Worm (Caenorhabditis elegans) whole organism, L3 larva: ENCODE results near the gene idpa-2.
A peak's percentile ranks its signal among the peaks of the same experiment; 100 is the strongest.

ENCODE experiments used
- R02D3.7 ChIP-seq: fragments of 150-350 bp; optimal IDR thresholded peaks from 2 replicates; lab custom pipeline; 2014; ENCODE audit warnings: missing biosample characterization, missing genetic modification characterization
- ZK546.5 ChIP-seq: sonication (generic microtip); optimal IDR thresholded peaks from 2 replicates; lab custom pipeline; 2017; ENCODE audit warnings: missing biosample characterization, missing genetic modification characterization
- aly-2 ChIP-seq: fragments of 150-350 bp; optimal IDR thresholded peaks from 2 replicates; lab custom pipeline; 2014; ENCODE audit warnings: missing biosample characterization, missing genetic modification characterization
- ama-1 ChIP-seq: fragments of 150-350 bp; optimal IDR thresholded peaks from 2 replicates; lab custom pipeline; 2018
- ceh-16 ChIP-seq: sonication (generic microtip); optimal IDR thresholded peaks from 2 replicates; lab custom pipeline; 2017; ENCODE audit warnings: missing biosample characterization, missing genetic modification characterization
- ceh-28 ChIP-seq: fragments of 150-350 bp; optimal IDR thresholded peaks from 2 replicates; lab custom pipeline; 2014; ENCODE audit warnings: missing biosample characterization, missing genetic modification reagents, missing genetic modification characterization
- ceh-82 ChIP-seq: fragments of 150-350 bp; optimal IDR thresholded peaks from 2 replicates; lab custom pipeline; 2014; ENCODE audit warnings: missing biosample characterization, missing genetic modification characterization
- ceh-9 ChIP-seq: sonication (generic microtip); optimal IDR thresholded peaks from 2 replicates; lab custom pipeline; 2018; ENCODE audit warnings: missing biosample characterization, missing genetic modification characterization
- daf-12 ChIP-seq: fragments of 150-350 bp; optimal IDR thresholded peaks from 2 replicates; lab custom pipeline; 2014; ENCODE audit warnings: missing biosample characterization, missing genetic modification reagents, missing genetic modification characterization
- egl-27 ChIP-seq: sonication (generic microtip); optimal IDR thresholded peaks from 4 replicates; lab custom pipeline; 2017; ENCODE audit warnings: missing biosample characterization, missing genetic modification reagents, missing genetic modification characterization
- egl-5 ChIP-seq: fragments of 150-350 bp; optimal IDR thresholded peaks from 2 replicates; lab custom pipeline; 2017; ENCODE audit warnings: missing biosample characterization, missing genetic modification reagents, missing genetic modification characterization, inconsistent platforms
- elt-1 ChIP-seq: fragments of 150-350 bp; optimal IDR thresholded peaks from 2 replicates; lab custom pipeline; 2014; ENCODE audit warnings: missing biosample characterization, missing genetic modification characterization
- elt-2 ChIP-seq: sonication (generic microtip); optimal IDR thresholded peaks from 2 replicates; lab custom pipeline; 2016; ENCODE audit warnings: missing genetic modification reagents, mild to moderate bottlenecking, missing genetic modification characterization, missing compliant biosample characterization
- elt-3 ChIP-seq, 3 experiments: fragments of 150-350 bp in 1 of 3; sonication (generic microtip) in 2 of 3; optimal IDR thresholded peaks; 2 replicates in 2 of 3; 4 replicates in 1 of 3; lab custom pipeline; 2014 to 2017; ENCODE audit warnings: missing biosample characterization in 3 of 3, missing genetic modification characterization in 3 of 3
- eor-1 ChIP-seq, 2 experiments: fragments of 150-350 bp; optimal IDR thresholded peaks; 2 replicates each; lab custom pipeline; 2014 to 2018; ENCODE audit warnings: missing biosample characterization in 2 of 2, missing genetic modification characterization in 2 of 2
- fkh-10 ChIP-seq: sonication (generic microtip); optimal IDR thresholded peaks from 2 replicates; lab custom pipeline; 2017; ENCODE audit warnings: missing biosample characterization, missing genetic modification reagents, missing genetic modification characterization
- fkh-2 ChIP-seq: fragments of 150-350 bp; optimal IDR thresholded peaks from 2 replicates; lab custom pipeline; 2014; ENCODE audit warnings: missing biosample characterization, missing genetic modification reagents, missing genetic modification characterization
- fos-1 ChIP-seq: fragments of 150-350 bp; optimal IDR thresholded peaks from 2 replicates; lab custom pipeline; 2014; ENCODE audit warnings: missing biosample characterization, missing genetic modification characterization
- hmg-11 ChIP-seq: sonication (generic microtip); optimal IDR thresholded peaks from 2 replicates; lab custom pipeline; 2016; ENCODE audit warnings: missing genetic modification characterization, missing compliant biosample characterization
- jun-1 ChIP-seq: fragments of 150-350 bp; optimal IDR thresholded peaks from 2 replicates; lab custom pipeline; 2014; ENCODE audit warnings: missing biosample characterization, missing genetic modification reagents, missing genetic modification characterization
- lin-15B ChIP-seq: fragments of 150-350 bp; optimal IDR thresholded peaks from 2 replicates; lab custom pipeline; 2014; ENCODE audit warnings: missing biosample characterization, missing genetic modification characterization
- lin-39 ChIP-seq: fragments of 150-350 bp; optimal IDR thresholded peaks from 2 replicates; lab custom pipeline; 2018; ENCODE audit warnings: missing biosample characterization, missing genetic modification reagents, missing genetic modification characterization
- lsy-12 ChIP-seq: sonication (generic microtip); optimal IDR thresholded peaks from 2 replicates; lab custom pipeline; 2016; ENCODE audit warnings: mild to moderate bottlenecking, missing genetic modification characterization, missing compliant biosample characterization
- mdl-1 ChIP-seq: fragments of 150-350 bp; optimal IDR thresholded peaks from 2 replicates; lab custom pipeline; 2014; ENCODE audit warnings: missing biosample characterization, missing genetic modification characterization
- mml-1 ChIP-seq: fragments of 150-350 bp; sonication (generic microtip); optimal IDR thresholded peaks from 3 replicates; lab custom pipeline; 2014; ENCODE audit warnings: missing biosample characterization, missing genetic modification characterization
- nfya-1 ChIP-seq: sonication (generic microtip); optimal IDR thresholded peaks from 2 replicates; lab custom pipeline; 2017; ENCODE audit warnings: missing genetic modification characterization, mild to moderate bottlenecking, missing compliant biosample characterization, antibody characterized with exemption, moderate library complexity; ENCODE audit not compliant: insufficient read depth
- nhr-11 ChIP-seq: fragments of 150-350 bp; optimal IDR thresholded peaks from 2 replicates; lab custom pipeline; 2014; ENCODE audit warnings: missing biosample characterization, missing genetic modification characterization
- nhr-12 ChIP-seq: fragments of 150-350 bp; optimal IDR thresholded peaks from 2 replicates; lab custom pipeline; 2014; ENCODE audit warnings: missing biosample characterization, missing genetic modification characterization
- nhr-23 ChIP-seq: fragments of 150-350 bp; optimal IDR thresholded peaks from 2 replicates; lab custom pipeline; 2014; ENCODE audit warnings: missing biosample characterization, missing genetic modification reagents, missing genetic modification characterization
- nhr-237 ChIP-seq: fragments of 150-350 bp; optimal IDR thresholded peaks from 2 replicates; lab custom pipeline; 2014; ENCODE audit warnings: missing biosample characterization, missing genetic modification characterization
- nhr-25 ChIP-seq: sonication (generic microtip); optimal IDR thresholded peaks from 2 replicates; lab custom pipeline; 2017; ENCODE audit warnings: missing biosample characterization, missing genetic modification characterization
- nhr-28 ChIP-seq: fragments of 150-350 bp; optimal IDR thresholded peaks from 2 replicates; lab custom pipeline; 2014; ENCODE audit warnings: missing biosample characterization, missing genetic modification characterization
- nhr-43 ChIP-seq: sonication (generic microtip); optimal IDR thresholded peaks from 2 replicates; lab custom pipeline; 2016; ENCODE audit warnings: mild to moderate bottlenecking, missing genetic modification characterization, missing compliant biosample characterization; ENCODE audit not compliant: poor library complexity, severe bottlenecking
- nhr-67 ChIP-seq: fragments of 150-350 bp; optimal IDR thresholded peaks from 2 replicates; lab custom pipeline; 2014; ENCODE audit warnings: missing biosample characterization, missing genetic modification characterization
- nhr-76 ChIP-seq: fragments of 150-350 bp; sonication (generic microtip); optimal IDR thresholded peaks from 5 replicates; lab custom pipeline; 2014; ENCODE audit warnings: missing biosample characterization, missing genetic modification characterization
- nhr-77 ChIP-seq: fragments of 150-350 bp; optimal IDR thresholded peaks from 2 replicates; lab custom pipeline; 2014; ENCODE audit warnings: missing biosample characterization, missing genetic modification characterization
- pha-4 ChIP-seq: fragments of 150-350 bp; optimal IDR thresholded peaks from 2 replicates; lab custom pipeline; 2014; ENCODE audit warnings: missing biosample characterization, missing genetic modification reagents, missing genetic modification characterization
- pqm-1 ChIP-seq: fragments of 150-350 bp; optimal IDR thresholded peaks from 2 replicates; lab custom pipeline; 2017; ENCODE audit warnings: missing biosample characterization, missing genetic modification characterization, inconsistent platforms
- sea-2 ChIP-seq: fragments of 150-350 bp; sonication (generic microtip); optimal IDR thresholded peaks from 4 replicates; lab custom pipeline; 2014; ENCODE audit warnings: missing biosample characterization, missing genetic modification reagents, missing genetic modification characterization
- skn-1 ChIP-seq: fragments of 150-350 bp; optimal IDR thresholded peaks from 2 replicates; lab custom pipeline; 2014; ENCODE audit warnings: missing biosample characterization, missing genetic modification characterization
- snpc-4 ChIP-seq: fragments of 150-350 bp; optimal IDR thresholded peaks from 2 replicates; lab custom pipeline; 2014; ENCODE audit warnings: missing biosample characterization, missing genetic modification characterization
- tbx-2 ChIP-seq: sonication (generic microtip); optimal IDR thresholded peaks from 2 replicates; lab custom pipeline; 2016; ENCODE audit warnings: mild to moderate bottlenecking, missing genetic modification characterization, missing compliant biosample characterization
- unc-39 ChIP-seq: sonication (generic microtip); optimal IDR thresholded peaks from 4 replicates; lab custom pipeline; 2017; ENCODE audit warnings: missing biosample characterization, missing genetic modification characterization
- unc-62 ChIP-seq: fragments of 150-350 bp; sonication (generic microtip); optimal IDR thresholded peaks from 4 replicates; lab custom pipeline; 2014; ENCODE audit warnings: missing biosample characterization, missing genetic modification reagents, missing genetic modification characterization
- zag-1 ChIP-seq: fragments of 150-350 bp; optimal IDR thresholded peaks from 2 replicates; lab custom pipeline; 2014; ENCODE audit warnings: missing biosample characterization, missing genetic modification characterization
- ztf-11 ChIP-seq: fragments of 150-350 bp; optimal IDR thresholded peaks from 2 replicates; lab custom pipeline; 2014; ENCODE audit warnings: missing biosample characterization, missing genetic modification characterization
- ztf-4 ChIP-seq: fragments of 150-350 bp; optimal IDR thresholded peaks from 2 replicates; lab custom pipeline; 2014; ENCODE audit warnings: missing biosample characterization, missing genetic modification characterization

Gene idpa-2

DNA sequence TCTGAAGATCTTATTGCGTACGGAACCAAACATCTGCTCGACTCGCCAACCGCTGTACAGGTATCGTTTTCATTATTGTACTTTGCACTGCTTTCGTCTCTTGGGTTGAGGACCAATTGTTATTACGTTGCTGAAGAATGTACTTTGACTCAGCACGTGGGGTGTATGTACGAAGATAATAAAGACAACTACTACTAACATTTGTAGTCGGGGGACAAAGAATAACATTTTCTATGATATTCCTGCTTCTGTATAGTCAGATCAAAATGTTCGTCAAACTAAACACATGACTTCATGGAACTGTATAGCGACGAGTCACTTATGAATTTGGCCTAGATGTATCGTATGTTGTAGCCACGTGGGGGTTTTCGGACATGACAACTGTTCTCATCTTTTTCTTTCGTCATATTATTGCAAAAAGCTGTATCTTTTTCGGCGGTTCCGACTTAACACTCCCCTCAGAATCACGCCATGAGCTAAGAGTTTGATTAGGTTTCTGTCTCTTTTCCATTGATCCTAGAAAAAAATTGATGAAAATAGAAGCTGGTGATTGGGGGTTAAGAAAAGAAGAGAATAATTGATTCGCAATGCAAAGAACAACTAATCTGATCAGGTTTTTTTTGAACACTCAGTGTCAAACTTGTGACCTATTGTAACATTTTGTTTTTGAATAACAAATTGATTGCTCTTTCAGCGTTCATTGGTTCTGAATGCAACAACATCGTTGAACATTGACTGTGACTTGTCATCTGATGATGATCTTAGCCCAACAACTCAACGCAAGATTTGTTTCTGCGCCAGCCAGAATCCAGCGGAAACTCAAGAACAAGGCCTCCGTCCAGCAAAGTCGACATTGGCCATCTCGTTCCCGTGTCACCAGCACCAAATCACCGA is 47.7 kb downstream of the idpa-2 start:
- TF ChIP-seq ceh-82 (no peak), ztf-11 (tag; lab: Kevin White, UChicago) (no peak), unc-39 (tag; lab: Kevin White, UChicago) (no peak), mdl-1 (tag; lab: Kevin White, UChicago) (peak; percentile 14), nhr-237 (tag; lab: Kevin White, UChicago) (no peak), sea-2 (GFP tag; lab: Kevin White, UChicago) (no peak), egl-27 (tag; lab: Kevin White, UChicago) (no peak), ZK546.5 (tag; lab: Kevin White, UChicago) (no peak), lin-15B (tag; lab: Kevin White, UChicago) (no peak), egl-5 (tag; lab: Kevin White, UChicago) (no peak), fkh-10 (GFP tag; lab: Kevin White, UChicago) (no peak), nhr-23 (tag; lab: Kevin White, UChicago) (peak; percentile 67), R02D3.7 (tag; lab: Kevin White, UChicago) (no peak), nhr-43 (tag; lab: Kevin White, UChicago) (peak; percentile 36), nhr-67 (no peak), ceh-16 (tag; lab: Kevin White, UChicago) (no peak), ceh-9 (tag; lab: Kevin White, UChicago) (no peak), nhr-77 (tag; lab: Kevin White, UChicago) (no peak), mml-1 (tag; lab: Kevin White, UChicago) (no peak), nhr-28 (tag; lab: Kevin White, UChicago) (no peak), elt-2 (peak; percentile 24), elt-1 (tag; lab: Kevin White, UChicago) (no peak), elt-3 (tag; optimal IDR thresholded peaks at IDR 0.05; lab: Kevin White, UChicago) (no peak), fos-1 (tag; lab: Kevin White, UChicago) (no peak), daf-12 (tag; lab: Kevin White, UChicago) (no peak), nhr-12 (tag; lab: Kevin White, UChicago) (no peak), nhr-11 (tag; lab: Kevin White, UChicago) (no peak), unc-62 (GFP tag; lab: Kevin White, UChicago) (no peak), skn-1 (tag; lab: Kevin White, UChicago) (no peak), ztf-4 (tag; lab: Kevin White, UChicago) (peak; percentile 4), pha-4 (tag; lab: Kevin White, UChicago) (peak; percentile 41), ceh-28 (no peak), lin-39 (tag; lab: Kevin White, UChicago) (peak; percentile 47), aly-2 (tag; lab: Kevin White, UChicago) (no peak), nhr-76 (tag; lab: Kevin White, UChicago) (no peak), ama-1 (lab: Kevin White, UChicago) (peak; percentile 96), tbx-2 (no peak), zag-1 (tag; lab: Kevin White, UChicago) (no peak), nhr-25 (tag; lab: Kevin White, UChicago) (peak; percentile 85), lsy-12 (tag; lab: Kevin White, UChicago) (no peak), hmg-11 (tag; lab: Kevin White, UChicago) (no peak), fkh-2 (tag; lab: Kevin White, UChicago) (no peak), nfya-1 (tag; lab: Kevin White, UChicago) (peak; percentile 37), pqm-1 (tag; lab: Kevin White, UChicago) (peak; percentile 3), jun-1 (tag; lab: Kevin White, UChicago) (peak; percentile 20), snpc-4 (tag; lab: Kevin White, UChicago) (no peak), eor-1 (tag; optimal IDR thresholded peaks at IDR 0.05; lab: Kevin White, UChicago) (no peak)
- TF ChIP-seq, all 47 proteins: peak for 12
